Fruit fly (Drosophila melanogaster) whole organism, prepupa: ENCODE data around the gene CG6495.
A peak's percentile ranks its signal among the peaks of the same experiment; 100 is the strongest.

Experiments
- CG6808 ChIP-seq: fragments of 200-800 bp; sonication (Bioruptor generic); optimal IDR thresholded peaks from 3 replicates; lab custom pipeline; 2017; ENCODE audit warnings: missing biosample characterization, missing genetic modification characterization, mild to moderate bottlenecking, moderate library complexity, missing genetic modification reagents
- net ChIP-seq: fragments of 200-800 bp; sonication (Bioruptor generic); optimal IDR thresholded peaks from 3 replicates; lab custom pipeline; 2016; ENCODE audit warnings: missing biosample characterization, missing genetic modification characterization

dm6 chr2L:10756049-10756448 lies 4.9 kb upstream of the CG6495 start, which contains the start of gene CG17124:
- peak; percentile 20 for TF ChIP-seq CG6808 (GFP tag; lab: Kevin White, UChicago)
- peak; percentile 61 for TF ChIP-seq net (GFP tag; lab: Kevin White, UChicago)
